Fruit fly (Drosophila melanogaster): Measurements from ENCODE around the gene CG3618.

- no peak for TF ChIP-seq trh (GFP tag; optimal IDR thresholded peaks at IDR 0.05)
- peak; percentile 37 for TF ChIP-seq mirr (GFP tag; optimal IDR thresholded peaks at IDR 0.05)
- no peak for TF ChIP-seq ERR (GFP tag; optimal IDR thresholded peaks at IDR 0.05)
- TF ChIP-seq ranshi (GFP tag; IDR thresholded peaks at IDR 0.05): no peak
These were observed 38.4 kb downstream of the CG3618 start for dm6 chr3L:20777496-20777895.

Data from whole organism, embryonic.